Worm (Caenorhabditis elegans): ENCODE results near the gene R08E3.3.

- TF ChIP-seq lin-15B (tag; optimal IDR thresholded peaks at IDR 0.05) (no peak), ztf-4 (tag; optimal IDR thresholded peaks at IDR 0.05) (no peak), fkh-10 (GFP tag; optimal IDR thresholded peaks at IDR 0.05) (no peak), elt-2 (tag; optimal IDR thresholded peaks at IDR 0.05) (no peak), unc-39 (tag; optimal IDR thresholded peaks at IDR 0.05) (no peak)
These were observed 48.5 kb upstream of the R08E3.3 start, which contains the start of gene npr-1 for ce11 chrX:4769885-4770284.

Data from whole organism, L3 larva.